Worm (Caenorhabditis elegans) whole organism, young adult: ENCODE results near the gene H02F09.3.

Experiments
- C06A6.2 ChIP-seq: fragments of 200-800 bp; sonication (Bioruptor generic); conservative IDR thresholded peaks from 2 replicates; pipeline ENCODE4 v1.3.6; 2022; ENCODE audit warnings: missing genetic modification characterization, missing compliant biosample characterization
- F39B2.1 ChIP-seq: fragments of 200-800 bp; sonication (Bioruptor generic); IDR thresholded peaks from 2 replicates; pipeline ENCODE4 v1.3.6; 2022; ENCODE audit warnings: missing genetic modification reagents, missing genetic modification characterization, missing compliant biosample characterization
- F52B5.7 ChIP-seq: sonication (generic microtip); optimal IDR thresholded peaks from 2 replicates; lab custom pipeline; 2016; ENCODE audit warnings: mild to moderate bottlenecking, missing genetic modification characterization, missing compliant biosample characterization
- K11D2.4 ChIP-seq: fragments of 200-800 bp; sonication (Bioruptor generic); IDR thresholded peaks from 2 replicates; pipeline ENCODE4 v1.3.6; 2022; ENCODE audit warnings: missing genetic modification reagents, missing genetic modification characterization, missing compliant biosample characterization
- K12H6.12 ChIP-seq: fragments of 200-800 bp; sonication (Bioruptor generic); optimal IDR thresholded peaks from 2 replicates; lab custom pipeline; 2018; ENCODE audit warnings: mild to moderate bottlenecking, missing genetic modification characterization, missing compliant biosample characterization
- T07F8.4 ChIP-seq: sonication (generic microtip); optimal IDR thresholded peaks from 2 replicates; lab custom pipeline; 2016; ENCODE audit warnings: mild to moderate bottlenecking, missing genetic modification characterization, moderate library complexity, missing compliant biosample characterization
- Y53F4B.3 ChIP-seq: fragments of 200-800 bp; sonication (Bioruptor generic); IDR thresholded peaks from 2 replicates; pipeline ENCODE4 v1.3.6; 2022; ENCODE audit warnings: missing genetic modification reagents, missing genetic modification characterization, missing compliant biosample characterization
- Y53G8AR.9 ChIP-seq: fragments of 200-800 bp; sonication (Bioruptor generic); conservative IDR thresholded peaks from 2 replicates; pipeline ENCODE4 v1.3.6; 2022; ENCODE audit warnings: missing genetic modification reagents, missing genetic modification characterization, missing compliant biosample characterization
- Y56A3A.18 ChIP-seq: fragments of 200-800 bp; sonication (Bioruptor generic); IDR thresholded peaks from 2 replicates; pipeline ENCODE4 v1.3.6; 2022; ENCODE audit warnings: missing genetic modification reagents, missing genetic modification characterization, missing compliant biosample characterization
- Y95B8A.8 ChIP-seq: fragments of 200-800 bp; sonication (Bioruptor generic); IDR thresholded peaks from 2 replicates; pipeline ENCODE4 v1.3.6; 2022; ENCODE audit warnings: missing genetic modification reagents, missing genetic modification characterization, missing compliant biosample characterization
- ama-1 ChIP-seq, 3 experiments: fragments of 150-350 bp in 1 of 3; sonication (generic microtip) in 2 of 3; optimal IDR thresholded peaks; 2 replicates each; lab custom pipeline; 2014 to 2018; ENCODE audit warnings: missing biosample characterization in 2 of 3, missing genetic modification characterization in 2 of 3, missing genetic modification reagents in 2 of 3
- athp-1 ChIP-seq: sonication (generic microtip); optimal IDR thresholded peaks from 2 replicates; lab custom pipeline; 2017; ENCODE audit warnings: mild to moderate bottlenecking, missing genetic modification characterization, missing compliant biosample characterization
- attf-5 ChIP-seq: fragments of 200-800 bp; sonication (Bioruptor generic); optimal IDR thresholded peaks from 2 replicates; lab custom pipeline; 2018; ENCODE audit warnings: mild to moderate bottlenecking, missing genetic modification characterization, missing compliant biosample characterization
- cebp-1 ChIP-seq, 2 experiments: fragments of 200-800 bp in 1 of 2; sonication (Bioruptor generic) in 1 of 2; sonication (generic microtip) in 1 of 2; IDR thresholded peaks in 1 of 2; optimal IDR thresholded peaks in 1 of 2; 2 replicates each; pipeline versions ENCODE4 v1.3.6 to Lab custom; 2017 to 2022; ENCODE audit warnings: missing compliant biosample characterization in 2 of 2, missing genetic modification characterization in 2 of 2, mild to moderate bottlenecking in 1 of 2, missing genetic modification reagents in 1 of 2, moderate library complexity in 1 of 2
- cebp-2 ChIP-seq: fragments of 200-800 bp; sonication (Bioruptor generic); IDR thresholded peaks from 2 replicates; pipeline ENCODE4 v1.3.6; 2022; ENCODE audit warnings: missing genetic modification characterization, missing compliant biosample characterization
- ceh-27 ChIP-seq: fragments of 200-800 bp; sonication (Bioruptor generic); optimal IDR thresholded peaks from 2 replicates; lab custom pipeline; 2018; ENCODE audit warnings: mild to moderate bottlenecking, missing genetic modification characterization, moderate library complexity, missing compliant biosample characterization
- ceh-58 ChIP-seq: fragments of 200-800 bp; sonication (Bioruptor generic); IDR thresholded peaks from 2 replicates; pipeline ENCODE4 v1.3.6; 2022; ENCODE audit warnings: missing genetic modification characterization, missing compliant biosample characterization
- ceh-91 ChIP-seq: fragments of 200-800 bp; sonication (Bioruptor generic); IDR thresholded peaks from 2 replicates; pipeline ENCODE4 v1.3.6; 2022; ENCODE audit warnings: missing genetic modification reagents, missing genetic modification characterization, missing compliant biosample characterization
- dpff-1 ChIP-seq: sonication (generic microtip); optimal IDR thresholded peaks from 2 replicates; lab custom pipeline; 2017; ENCODE audit warnings: mild to moderate bottlenecking, missing genetic modification characterization, missing compliant biosample characterization
- egl-18 ChIP-seq: fragments of 200-800 bp; sonication (Bioruptor generic); IDR thresholded peaks from 2 replicates; pipeline ENCODE4 v1.3.6; 2022; ENCODE audit warnings: missing genetic modification reagents, missing genetic modification characterization, missing compliant biosample characterization
- egrh-3 ChIP-seq: fragments of 200-800 bp; sonication (Bioruptor generic); IDR thresholded peaks from 2 replicates; pipeline ENCODE4 v1.3.6; 2022; ENCODE audit warnings: missing genetic modification reagents, missing genetic modification characterization, missing compliant biosample characterization
- ets-4 ChIP-seq: fragments of 200-800 bp; sonication (Bioruptor generic); optimal IDR thresholded peaks from 2 replicates; lab custom pipeline; 2018; ENCODE audit warnings: mild to moderate bottlenecking, missing genetic modification characterization, missing compliant biosample characterization
- hlh-26 ChIP-seq: fragments of 200-800 bp; sonication (Bioruptor generic); conservative IDR thresholded peaks from 2 replicates; pipeline ENCODE4 v1.3.6; 2022; ENCODE audit warnings: missing genetic modification reagents, missing genetic modification characterization, missing compliant biosample characterization
- hmg-1.2 ChIP-seq: fragments of 200-800 bp; sonication (Bioruptor generic); IDR thresholded peaks from 2 replicates; pipeline ENCODE4 v1.3.6; 2022; ENCODE audit warnings: missing genetic modification reagents, missing genetic modification characterization, missing compliant biosample characterization
- lag-1 ChIP-seq: fragments of 200-800 bp; sonication (Bioruptor generic); IDR thresholded peaks from 2 replicates; pipeline ENCODE4 v1.3.6; 2022; ENCODE audit warnings: missing genetic modification reagents, missing genetic modification characterization, missing compliant biosample characterization
- lin-40 ChIP-seq: sonication (generic microtip); optimal IDR thresholded peaks from 2 replicates; lab custom pipeline; 2016; ENCODE audit warnings: missing genetic modification characterization, mild to moderate bottlenecking, missing compliant biosample characterization, missing genotype, missing genetic modification reagents
- lin-54 ChIP-seq: fragments of 200-800 bp; sonication (Bioruptor generic); optimal IDR thresholded peaks from 2 replicates; lab custom pipeline; 2018; ENCODE audit warnings: mild to moderate bottlenecking, missing genetic modification characterization, missing compliant biosample characterization
- mcd-1 ChIP-seq: fragments of 200-800 bp; sonication (Bioruptor generic); IDR thresholded peaks from 2 replicates; pipeline ENCODE4 v1.3.6; 2022; ENCODE audit warnings: missing genetic modification reagents, missing genetic modification characterization, missing compliant biosample characterization
- mel-28 ChIP-seq: sonication (generic microtip); optimal IDR thresholded peaks from 2 replicates; lab custom pipeline; 2016; ENCODE audit warnings: borderline replicate concordance, mild to moderate bottlenecking, missing genetic modification characterization, missing compliant biosample characterization
- nfya-2 ChIP-seq: fragments of 200-800 bp; sonication (Bioruptor generic); IDR thresholded peaks from 2 replicates; pipeline ENCODE4 v1.3.6; 2022; ENCODE audit warnings: missing genetic modification reagents, missing genetic modification characterization, missing compliant biosample characterization
- nfyb-1 ChIP-seq: fragments of 200-800 bp; sonication (Bioruptor generic); IDR thresholded peaks from 2 replicates; pipeline ENCODE4 v1.3.6; 2022; ENCODE audit warnings: missing genetic modification reagents, missing genetic modification characterization, missing compliant biosample characterization
- sdz-38 ChIP-seq: sonication (generic microtip); optimal IDR thresholded peaks from 2 replicates; lab custom pipeline; 2016; ENCODE audit warnings: missing genotype, missing genetic modification characterization, missing compliant biosample characterization
- zfh-2 ChIP-seq: fragments of 200-800 bp; sonication (Bioruptor generic); conservative IDR thresholded peaks from 2 replicates; pipeline ENCODE4 v1.3.6; 2022; ENCODE audit warnings: missing genetic modification reagents, missing genetic modification characterization, missing compliant biosample characterization
- ztf-26 ChIP-seq: sonication (generic microtip); optimal IDR thresholded peaks from 2 replicates; lab custom pipeline; 2017; ENCODE audit warnings: missing genetic modification characterization, missing compliant biosample characterization

The H02F09.3 gene

ce11 chrX:1527338-1527737 is 41.1 kb upstream of the H02F09.3 start:
- TF ChIP-seq Y53F4B.3 (GFP tag; lab: Robert Waterston, UW): no peak
- no peak for TF ChIP-seq dpff-1 (tag; lab: Kevin White, UChicago)
- peak; percentile 33 for TF ChIP-seq lin-40
- no peak for TF ChIP-seq ama-1 (optimal IDR thresholded peaks at IDR 0.05; lab: Kevin White, UChicago)
- no peak for TF ChIP-seq ama-1 (GFP tag; optimal IDR thresholded peaks at IDR 0.05; lab: Kevin White, UChicago)
- TF ChIP-seq K11D2.4 (GFP tag; lab: Robert Waterston, UW): 0 out of 2 replicates have a peak, but pooled peaks have one; percentile 33
- TF ChIP-seq ceh-27: peak; percentile 5
- no peak for TF ChIP-seq F39B2.1 (GFP tag; lab: Robert Waterston, UW)
- TF ChIP-seq attf-5: no peak
- no peak for TF ChIP-seq lin-54 (GFP tag; lab: Kevin White, UChicago)
- TF ChIP-seq, all 124 proteins: peak for 3

ce11 chrX:1528107-1528506 is 40.4 kb upstream of the H02F09.3 start:
- TF ChIP-seq sdz-38 (tag; lab: Kevin White, UChicago): no peak
- TF ChIP-seq K12H6.12: no peak
- TF ChIP-seq nfya-2 (GFP tag; lab: Robert Waterston, UW): no peak
- TF ChIP-seq cebp-1 (GFP tag; IDR thresholded peaks at IDR 0.05; lab: Robert Waterston, UW): peak; percentile 62; the same call in 1 of the 2 replicates
- TF ChIP-seq cebp-1 (tag; optimal IDR thresholded peaks at IDR 0.05; lab: Kevin White, UChicago): peak; percentile 96

DNA sequence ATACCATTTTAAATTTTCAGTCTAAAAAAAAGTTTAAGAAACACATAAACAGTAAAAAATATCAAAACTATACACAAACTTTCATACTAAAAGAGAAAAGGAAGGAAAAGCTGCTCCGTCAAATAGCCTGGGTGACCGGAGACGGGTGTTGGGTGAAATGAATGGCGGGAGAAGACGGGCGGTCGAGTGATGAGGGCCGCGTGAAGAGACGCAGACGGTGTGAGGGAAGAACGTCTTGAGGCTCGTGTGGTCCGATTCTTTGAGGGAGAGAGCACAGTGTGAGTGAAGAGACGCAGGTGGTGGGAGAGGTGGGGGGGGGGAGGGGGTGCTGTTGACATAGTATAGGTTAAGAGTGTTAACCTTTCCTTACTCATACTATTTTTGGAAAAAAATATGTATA is 39.5 kb upstream of the H02F09.3 start:
- TF ChIP-seq mcd-1 (GFP tag; lab: Robert Waterston, UW): peak; percentile 41; the same call in 1 of the 2 replicates
- peak; percentile 88 for TF ChIP-seq zfh-2 (GFP tag; lab: Robert Waterston, UW)
- no peak for TF ChIP-seq egl-18 (GFP tag; lab: Robert Waterston, UW)
- TF ChIP-seq Y56A3A.18 (GFP tag; lab: Robert Waterston, UW): 0 out of 2 replicates have a peak, but pooled peaks have one; percentile 29
- peak; percentile 87 for TF ChIP-seq hmg-1.2
- no peak for TF ChIP-seq cebp-1 (GFP tag; IDR thresholded peaks at IDR 0.05; lab: Robert Waterston, UW)
- peak; percentile 39 for TF ChIP-seq cebp-1 (tag; optimal IDR thresholded peaks at IDR 0.05; lab: Kevin White, UChicago)
- no peak for TF ChIP-seq lag-1 (GFP tag; lab: Robert Waterston, UW)
- no peak for TF ChIP-seq T07F8.4 (tag; lab: Kevin White, UChicago)
- no peak for TF ChIP-seq sdz-38 (tag; lab: Kevin White, UChicago)
- peak; percentile 85 for TF ChIP-seq egrh-3 (GFP tag; lab: Robert Waterston, UW)

DNA sequence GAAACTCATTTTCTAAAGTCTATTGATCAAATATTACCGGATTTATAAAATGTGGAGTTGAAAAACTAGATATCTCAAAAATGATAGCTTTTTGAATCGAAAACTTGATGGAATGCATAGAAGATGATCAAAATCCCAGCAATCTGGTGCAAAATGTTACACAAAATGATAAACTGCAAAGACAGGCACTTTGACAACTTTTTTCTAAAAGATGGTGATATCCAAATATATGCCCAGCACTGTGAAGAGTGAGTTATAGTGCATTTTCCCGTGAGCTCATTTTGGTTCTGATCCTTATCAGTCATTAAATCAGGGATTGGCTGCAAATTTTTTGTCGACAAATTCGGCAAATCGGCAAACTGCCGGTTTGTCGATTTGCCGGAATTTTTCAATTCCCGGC is 33.2 kb upstream of the H02F09.3 start, which contains the start of gene K06A9.3:
Gene K06A9.3, minus strand, starts transcription at position 101 of the 400 bp plus-strand sequence.
- TF ChIP-seq ztf-26 (no peak), F39B2.1 (GFP tag; lab: Robert Waterston, UW) (no peak), ceh-58 (GFP tag; lab: Robert Waterston, UW) (no peak), Y56A3A.18 (GFP tag; lab: Robert Waterston, UW) (no peak), C06A6.2 (GFP tag; lab: Robert Waterston, UW) (no peak), nfyb-1 (GFP tag; lab: Robert Waterston, UW) (no peak), Y95B8A.8 (no peak), F52B5.7 (no peak), ets-4 (GFP tag; lab: Kevin White, UChicago) (no peak), hlh-26 (GFP tag; lab: Robert Waterston, UW) (no peak), cebp-2 (no peak)
- TF ChIP-seq, all 124 proteins: peak for 0

DNA sequence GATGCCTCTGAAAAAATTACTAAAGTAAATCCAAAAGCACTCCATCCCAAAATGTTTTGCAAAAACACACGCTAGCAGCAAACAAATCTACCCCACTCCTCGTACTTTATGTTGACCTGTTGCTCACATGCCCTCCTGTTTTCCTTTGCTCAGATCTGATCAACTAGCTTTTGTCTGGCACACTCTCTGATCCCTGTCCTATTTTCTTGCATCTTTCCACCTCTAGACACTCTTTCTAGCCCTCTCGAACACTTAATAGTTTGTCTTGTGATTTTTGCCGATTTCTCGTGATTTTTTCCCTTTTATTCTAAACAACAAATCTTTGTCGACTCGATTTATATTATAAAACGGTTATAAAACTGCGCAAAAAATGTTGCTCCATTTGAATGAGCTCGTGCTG is 32.3 kb upstream of the H02F09.3 start, which contains the start of gene K06A9.2:
Gene K06A9.2, plus strand, starts transcription at position 229 of the 400 bp plus-strand sequence.
- no peak for TF ChIP-seq ceh-91
- TF ChIP-seq hmg-1.2: peak; percentile 29; the same call in 1 of the 2 replicates
- no peak for TF ChIP-seq mel-28 (tag; lab: Kevin White, UChicago)
- TF ChIP-seq athp-1 (tag; lab: Kevin White, UChicago): no peak
- no peak for TF ChIP-seq Y56A3A.18 (GFP tag; lab: Robert Waterston, UW)
- TF ChIP-seq Y53G8AR.9 (GFP tag; lab: Robert Waterston, UW): no peak
